Worm (Caenorhabditis elegans) whole organism, L4 larva: ENCODE measurements around the gene mes-6.

Source experiments
- nhr-28 ChIP-seq: fragments of 150-350 bp; optimal IDR thresholded peaks from 2 replicates; lab custom pipeline; 2014; ENCODE audit warnings: missing biosample characterization, missing genetic modification characterization
- zag-1 ChIP-seq: fragments of 150-350 bp; optimal IDR thresholded peaks from 2 replicates; lab custom pipeline; 2014; ENCODE audit warnings: missing biosample characterization, missing genetic modification characterization

DNA sequence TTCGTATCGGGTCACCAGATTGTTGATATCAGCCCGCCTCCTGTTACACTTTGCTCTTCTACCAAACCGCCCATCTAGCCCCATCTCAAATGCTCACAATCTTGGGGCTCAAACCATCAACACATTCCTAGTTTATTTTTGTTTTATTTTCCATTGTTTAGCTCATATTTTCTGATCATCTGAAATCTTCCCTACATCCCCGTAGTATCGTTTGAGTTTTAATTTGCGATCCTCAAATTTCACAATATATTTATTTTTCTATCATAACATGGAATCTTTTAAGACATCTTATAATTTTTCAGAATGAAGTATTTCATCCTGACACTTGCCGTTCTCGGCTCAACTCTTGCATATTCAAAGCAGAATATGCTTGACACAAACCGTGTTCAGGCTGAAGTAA is 34.2 kb upstream of the mes-6 start, which contains the start of gene spp-10:
- TF ChIP-seq nhr-28 (tag; lab: Kevin White, UChicago), result no peak
- no peak for TF ChIP-seq zag-1
